Worm (Caenorhabditis elegans) whole organism, late embryonic: ENCODE results near the gene F55G11.2.

ENCODE experiments used
- C08G9.2 ChIP-seq: sonication (generic microtip); optimal IDR thresholded peaks from 2 replicates; lab custom pipeline; 2016; ENCODE audit warnings: mild to moderate bottlenecking, missing genetic modification characterization, moderate library complexity, missing compliant biosample characterization
- K02D7.2 ChIP-seq: sonication (generic microtip); optimal IDR thresholded peaks from 2 replicates; lab custom pipeline; 2017; ENCODE audit warnings: mild to moderate bottlenecking, missing genetic modification characterization, missing compliant biosample characterization
- T23F11.4 ChIP-seq: fragments of 200-800 bp; sonication (Bioruptor generic); optimal IDR thresholded peaks from 2 replicates; lab custom pipeline; 2018; ENCODE audit warnings: mild to moderate bottlenecking, missing genetic modification characterization, missing compliant biosample characterization
- ahr-1 ChIP-seq: sonication (generic microtip); optimal IDR thresholded peaks from 2 replicates; lab custom pipeline; 2016; ENCODE audit warnings: missing genetic modification characterization, missing compliant biosample characterization
- ceh-14 ChIP-seq: sonication (generic microtip); optimal IDR thresholded peaks from 2 replicates; lab custom pipeline; 2016; ENCODE audit warnings: missing genotype, missing genetic modification characterization, missing compliant biosample characterization
- ceh-18 ChIP-seq: sonication (generic microtip); optimal IDR thresholded peaks from 2 replicates; lab custom pipeline; 2016; ENCODE audit warnings: missing genetic modification characterization, missing compliant biosample characterization
- ceh-19 ChIP-seq: fragments of 200-800 bp; sonication (Bioruptor generic); optimal IDR thresholded peaks from 2 replicates; lab custom pipeline; 2018; ENCODE audit warnings: mild to moderate bottlenecking, missing genetic modification characterization, missing compliant biosample characterization
- ceh-22 ChIP-seq: sonication (generic microtip); optimal IDR thresholded peaks from 2 replicates; lab custom pipeline; 2017; ENCODE audit warnings: missing biosample characterization, missing genetic modification characterization
- ceh-24 ChIP-seq: sonication (generic microtip); optimal IDR thresholded peaks from 2 replicates; lab custom pipeline; 2016; ENCODE audit warnings: mild to moderate bottlenecking, missing genetic modification characterization, missing compliant biosample characterization
- ceh-31 ChIP-seq: sonication (generic microtip); optimal IDR thresholded peaks from 2 replicates; lab custom pipeline; 2016; ENCODE audit warnings: missing genetic modification characterization, missing compliant biosample characterization
- ceh-45 ChIP-seq: fragments of 200-800 bp; sonication (Bioruptor generic); IDR thresholded peaks from 2 replicates; pipeline ENCODE4 v1.3.6; 2022; ENCODE audit warnings: missing genetic modification reagents, missing genetic modification characterization, missing compliant biosample characterization
- ceh-48 ChIP-seq: sonication (generic microtip); optimal IDR thresholded peaks from 2 replicates; lab custom pipeline; 2016; ENCODE audit warnings: missing genetic modification characterization, inconsistent platforms, missing compliant biosample characterization
- dmd-4 ChIP-seq: sonication (generic microtip); optimal IDR thresholded peaks from 2 replicates; lab custom pipeline; 2016; ENCODE audit warnings: borderline replicate concordance, missing genetic modification characterization, missing compliant biosample characterization
- elt-2 ChIP-seq: sonication (generic microtip); optimal IDR thresholded peaks from 2 replicates; lab custom pipeline; 2016; ENCODE audit warnings: missing genetic modification reagents, missing genetic modification characterization, missing compliant biosample characterization
- ets-4 ChIP-seq: sonication (generic microtip); optimal IDR thresholded peaks from 2 replicates; lab custom pipeline; 2016; ENCODE audit warnings: missing genetic modification characterization, missing compliant biosample characterization
- eyg-1 ChIP-seq: sonication (generic microtip); optimal IDR thresholded peaks from 2 replicates; lab custom pipeline; 2016; ENCODE audit warnings: missing genotype, missing genetic modification characterization, missing compliant biosample characterization
- fkh-6 ChIP-seq: sonication (generic microtip); optimal IDR thresholded peaks from 2 replicates; lab custom pipeline; 2016; ENCODE audit warnings: missing genetic modification characterization, missing compliant biosample characterization
- hlh-13 ChIP-seq: fragments of 200-800 bp; sonication (Bioruptor generic); optimal IDR thresholded peaks from 2 replicates; lab custom pipeline; 2018; ENCODE audit warnings: mild to moderate bottlenecking, missing genetic modification characterization, missing compliant biosample characterization
- hlh-6 ChIP-seq: sonication (generic microtip); optimal IDR thresholded peaks from 2 replicates; lab custom pipeline; 2016; ENCODE audit warnings: missing genotype, missing genetic modification characterization, missing compliant biosample characterization
- lin-11 ChIP-seq: fragments of 200-800 bp; sonication (Bioruptor generic); optimal IDR thresholded peaks from 2 replicates; lab custom pipeline; 2018; ENCODE audit warnings: mild to moderate bottlenecking, missing genetic modification characterization, missing compliant biosample characterization
- mec-3 ChIP-seq: sonication (generic microtip); optimal IDR thresholded peaks from 2 replicates; lab custom pipeline; 2016; ENCODE audit warnings: borderline replicate concordance, missing genetic modification characterization, missing compliant biosample characterization
- nhr-232 ChIP-seq: sonication (generic microtip); optimal IDR thresholded peaks from 2 replicates; lab custom pipeline; 2016; ENCODE audit warnings: missing genetic modification characterization, missing compliant biosample characterization
- npax-4 ChIP-seq: sonication (generic microtip); optimal IDR thresholded peaks from 2 replicates; lab custom pipeline; 2016; ENCODE audit warnings: missing genetic modification characterization, missing compliant biosample characterization
- odd-2 ChIP-seq: sonication (generic microtip); optimal IDR thresholded peaks from 2 replicates; lab custom pipeline; 2017; ENCODE audit warnings: antibody characterized with exemption, mild to moderate bottlenecking, missing genetic modification characterization, missing compliant biosample characterization
- pag-3 ChIP-seq: sonication (generic microtip); optimal IDR thresholded peaks from 2 replicates; lab custom pipeline; 2016; ENCODE audit warnings: missing compliant biosample characterization, missing genetic modification characterization, borderline replicate concordance
- pax-1 ChIP-seq: fragments of 150-350 bp; optimal IDR thresholded peaks from 2 replicates; lab custom pipeline; 2014; ENCODE audit warnings: missing biosample characterization, missing genetic modification characterization
- pha-2 ChIP-seq: sonication (generic microtip); optimal IDR thresholded peaks from 2 replicates; lab custom pipeline; 2017; ENCODE audit warnings: mild to moderate bottlenecking, missing genetic modification characterization, missing compliant biosample characterization
- pros-1 ChIP-seq: fragments of 150-350 bp; optimal IDR thresholded peaks from 2 replicates; lab custom pipeline; 2014; ENCODE audit warnings: missing biosample characterization, missing genetic modification reagents, missing genetic modification characterization
- ref-2 ChIP-seq: sonication (generic microtip); optimal IDR thresholded peaks from 2 replicates; lab custom pipeline; 2016; ENCODE audit warnings: missing genetic modification characterization, missing compliant biosample characterization
- sox-2 ChIP-seq: fragments of 200-800 bp; sonication (Bioruptor generic); IDR thresholded peaks from 2 replicates; pipeline ENCODE4 v1.3.6; 2022; ENCODE audit warnings: missing genetic modification reagents, missing genetic modification characterization, missing compliant biosample characterization
- sox-4 ChIP-seq: sonication (generic microtip); optimal IDR thresholded peaks from 2 replicates; lab custom pipeline; 2017; ENCODE audit warnings: mild to moderate bottlenecking, missing genetic modification characterization, inconsistent platforms, missing compliant biosample characterization
- unc-42 ChIP-seq: sonication (generic microtip); optimal IDR thresholded peaks from 2 replicates; lab custom pipeline; 2016; ENCODE audit warnings: missing genotype, missing genetic modification characterization, missing compliant biosample characterization
- unc-86 ChIP-seq: sonication (generic microtip); optimal IDR thresholded peaks from 2 replicates; lab custom pipeline; 2016; ENCODE audit warnings: missing genetic modification characterization, missing compliant biosample characterization
- ztf-16 ChIP-seq: sonication (generic microtip); optimal IDR thresholded peaks from 2 replicates; lab custom pipeline; 2017; ENCODE audit warnings: missing genetic modification characterization, missing compliant biosample characterization

F55G11.2 gene

ce11 chrIV:12978307-12979036 lies 9.4 kb upstream of the F55G11.2 start, which contains the start of gene K10D11.2:
TSS of gene K10D11.2 (plus strand) at chrIV:12978986.
- TF ChIP-seq eyg-1 (tag; lab: Kevin White, UChicago) (no peak), elt-2 (tag; lab: Kevin White, UChicago) (peak; percentile 61)

DNA sequence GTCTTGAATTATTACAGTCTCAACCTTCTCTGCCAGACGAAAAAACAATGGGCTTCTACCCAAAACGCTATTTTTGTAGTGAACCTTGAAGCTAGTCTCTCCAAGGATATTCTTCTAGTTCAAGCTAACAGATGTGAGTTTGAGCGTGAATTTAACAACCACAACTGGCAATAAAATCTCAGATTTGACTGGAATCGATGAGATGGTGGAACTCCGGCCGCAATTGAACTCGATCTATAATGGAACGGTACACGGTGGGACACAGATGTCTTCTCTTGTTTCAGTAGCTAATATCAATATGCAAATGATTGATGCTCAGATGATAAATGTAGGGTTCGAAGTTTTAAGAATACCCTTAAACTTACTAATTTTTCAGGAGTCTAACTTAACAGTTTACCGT lies 8.6 kb upstream of the F55G11.2 start:
- TF ChIP-seq ets-4 (tag; lab: Kevin White, UChicago) (no peak), fkh-6 (tag; lab: Kevin White, UChicago) (no peak), T23F11.4 (no peak), pax-1 (tag; lab: Kevin White, UChicago) (no peak), pha-2 (no peak), ceh-24 (tag; lab: Kevin White, UChicago) (no peak), pag-3 (tag; lab: Kevin White, UChicago) (no peak), ahr-1 (tag; lab: Kevin White, UChicago) (no peak), dmd-4 (tag; lab: Kevin White, UChicago) (no peak), hlh-6 (tag; lab: Kevin White, UChicago) (no peak), ztf-16 (tag; lab: Kevin White, UChicago) (no peak), unc-86 (no peak), ceh-48 (tag; lab: Kevin White, UChicago) (no peak), sox-4 (tag; lab: Kevin White, UChicago) (no peak), K02D7.2 (tag; lab: Kevin White, UChicago) (no peak), elt-2 (tag; lab: Kevin White, UChicago) (no peak), pros-1 (tag; lab: Kevin White, UChicago) (no peak), hlh-13 (no peak), sox-2 (GFP tag; lab: Robert Waterston, UW) (no peak), lin-11 (no peak)

DNA sequence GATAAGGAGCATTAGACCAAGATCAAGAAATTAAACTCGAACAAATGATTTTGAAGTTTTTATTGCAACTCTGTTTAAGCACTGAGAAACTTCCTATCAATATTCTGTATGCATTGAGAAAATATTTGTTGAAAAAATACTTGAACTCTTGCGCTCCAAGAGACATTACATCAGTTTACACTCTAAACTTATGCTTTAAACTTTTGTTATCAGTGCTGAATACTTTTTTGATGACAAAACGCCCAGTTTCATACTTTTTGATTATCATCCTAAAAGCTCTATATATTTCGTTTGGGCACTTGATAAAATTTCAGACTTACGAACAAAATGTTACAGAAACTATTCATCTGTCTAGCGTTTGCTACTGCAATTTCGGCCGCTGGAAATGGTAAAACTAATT lies 6.9 kb upstream of the F55G11.2 start, which contains the start of gene dod-17:
Gene dod-17, plus strand, starts transcription at position 323 of the 400 bp plus-strand sequence.
- TF ChIP-seq ceh-19 (GFP tag; lab: Kevin White, UChicago) = no peak
- TF ChIP-seq C08G9.2 = no peak
- no peak for TF ChIP-seq K02D7.2 (tag; lab: Kevin White, UChicago)
- no peak for TF ChIP-seq npax-4 (tag; lab: Kevin White, UChicago)
- no peak for TF ChIP-seq nhr-232 (tag; lab: Kevin White, UChicago)
- TF ChIP-seq, all 69 proteins: peak for 0

DNA sequence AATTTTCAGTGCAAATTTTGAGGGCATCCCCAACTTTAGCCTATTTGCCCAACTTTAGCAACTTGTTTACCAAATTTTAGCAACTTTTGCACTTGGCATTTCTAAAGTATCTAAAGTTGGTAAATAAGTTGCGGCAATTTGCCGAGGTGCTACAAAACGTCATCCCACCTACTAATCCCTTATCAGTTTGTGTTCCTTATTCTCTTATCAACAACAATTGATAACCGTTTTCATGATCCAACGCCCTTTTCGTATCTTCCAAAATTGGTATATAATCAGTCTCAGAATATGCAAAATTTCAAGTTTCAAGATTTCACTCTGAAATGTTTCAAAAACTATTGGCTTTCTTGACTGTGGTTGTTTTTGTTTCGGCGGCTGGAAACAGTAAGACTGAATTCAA lies 4.2 kb upstream of the F55G11.2 start, which contains the start of gene F55G11.4:
Gene F55G11.4, plus strand, starts transcription at position 289 of the 400 bp plus-strand sequence.
- TF ChIP-seq elt-2 (tag; lab: Kevin White, UChicago) = peak; percentile 64
- TF ChIP-seq ceh-22 = no peak
- TF ChIP-seq ceh-45 (GFP tag; lab: Robert Waterston, UW) = no peak

DNA sequence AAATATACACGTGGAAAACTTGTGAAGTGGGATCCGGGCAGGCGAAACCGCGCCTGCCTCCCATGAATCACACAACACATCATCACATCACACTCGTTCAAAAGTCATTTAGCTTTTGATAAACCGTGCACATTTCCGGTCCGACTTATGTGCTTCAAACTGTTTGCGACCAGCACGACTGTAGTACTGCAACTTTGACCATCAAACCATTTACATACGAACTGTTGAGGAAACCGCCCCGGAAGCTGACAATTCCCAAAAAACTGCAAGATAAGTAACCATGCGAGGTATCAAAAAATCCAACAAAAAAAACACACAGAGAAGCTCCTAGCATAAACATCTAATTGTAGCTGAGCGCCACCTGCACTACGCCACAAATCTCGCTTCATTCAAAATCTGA lies 3.7 kb upstream of the F55G11.2 start:
- TF ChIP-seq unc-42 (no peak), ceh-31 (tag; lab: Kevin White, UChicago) (no peak), ref-2 (tag; lab: Kevin White, UChicago) (no peak), ceh-18 (tag; lab: Kevin White, UChicago) (no peak), npax-4 (tag; lab: Kevin White, UChicago) (no peak), mec-3 (no peak), odd-2 (tag; lab: Kevin White, UChicago) (no peak), ceh-14 (tag; lab: Kevin White, UChicago) (no peak)
- TF ChIP-seq, all 69 proteins: peak for 0
